Worm (Caenorhabditis elegans): ENCODE results near the gene F21D12.2.
A peak's percentile ranks its signal among the peaks of the same experiment; 100 is the strongest.

F21D12.2 gene

DNA sequence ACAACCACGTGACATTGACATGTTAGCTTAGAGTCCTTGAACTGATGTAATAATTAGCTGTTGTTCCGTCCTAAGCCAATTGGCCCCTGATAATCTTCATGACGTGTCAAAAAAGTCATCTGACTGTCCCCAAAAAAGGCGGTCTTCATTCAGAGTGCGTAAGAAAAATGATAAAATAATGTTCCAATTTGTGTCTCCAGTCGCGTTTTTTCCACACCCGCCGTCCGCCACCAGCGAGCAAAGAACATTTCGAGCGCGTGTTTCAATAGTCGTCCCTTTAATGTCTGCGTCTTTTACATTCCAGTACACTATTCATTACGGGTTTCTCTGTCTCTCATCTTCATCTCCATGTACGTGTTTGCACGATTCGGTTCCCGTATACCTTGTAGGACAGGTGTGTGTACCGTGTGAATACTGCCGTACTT, 19.9 kb downstream of the F21D12.2 start:
- TF ChIP-seq ama-1 (optimal IDR thresholded peaks at IDR 0.05): peak; percentile 46
- no peak for TF ChIP-seq daf-12 (tag; optimal IDR thresholded peaks at IDR 0.05)
- no peak for TF ChIP-seq nhr-237 (tag; optimal IDR thresholded peaks at IDR 0.05)
- TF ChIP-seq snpc-4 (tag; optimal IDR thresholded peaks at IDR 0.05): no peak
- TF ChIP-seq ceh-82 (tag; optimal IDR thresholded peaks at IDR 0.05): no peak
- peak; percentile 33 for TF ChIP-seq nhr-76 (tag; optimal IDR thresholded peaks at IDR 0.05)
- no peak for TF ChIP-seq jun-1 (tag; optimal IDR thresholded peaks at IDR 0.05)
- no peak for TF ChIP-seq fkh-10 (GFP tag; optimal IDR thresholded peaks at IDR 0.05)
- peak; percentile 92 for TF ChIP-seq nhr-102 (tag; optimal IDR thresholded peaks at IDR 0.05)
- no peak for TF ChIP-seq F44E2.7 (GFP tag; IDR thresholded peaks at IDR 0.05)
- TF ChIP-seq nhr-28 (tag; optimal IDR thresholded peaks at IDR 0.05): peak; percentile 97
- TF ChIP-seq Y75B8A.6 (GFP tag; IDR thresholded peaks at IDR 0.05): no peak
- peak; percentile 59; the same call in 1 of the 2 replicates for TF ChIP-seq T26A8.4 (GFP tag; IDR thresholded peaks at IDR 0.05)
- no peak for TF ChIP-seq lir-3 (tag; optimal IDR thresholded peaks at IDR 0.05)
- TF ChIP-seq pha-4 (GFP tag; IDR thresholded peaks at IDR 0.05): no peak
- TF ChIP-seq pha-4 (tag; optimal IDR thresholded peaks at IDR 0.05): peak; percentile 17
- TF ChIP-seq mes-2 (tag; optimal IDR thresholded peaks at IDR 0.05; ENCODE audit: poor library complexity, severe bottlenecking): peak; percentile 65
- peak; percentile 60 for TF ChIP-seq rbr-2 (tag; optimal IDR thresholded peaks at IDR 0.05)
- TF ChIP-seq lin-15B (tag; optimal IDR thresholded peaks at IDR 0.05): no peak
- no peak for TF ChIP-seq lin-39 (tag; optimal IDR thresholded peaks at IDR 0.05)
- no peak for TF ChIP-seq F26F4.8 (GFP tag; conservative IDR thresholded peaks at IDR 0.05)
- TF ChIP-seq cey-2 (tag; optimal IDR thresholded peaks at IDR 0.05; ENCODE audit: borderline replicate concordance, insufficient read depth): peak; percentile 96
- TF ChIP-seq lin-13 (GFP tag; optimal IDR thresholded peaks at IDR 0.05): no peak
- no peak for TF ChIP-seq zip-11 (GFP tag; IDR thresholded peaks at IDR 0.05)
- peak; percentile 42 for TF ChIP-seq spr-1 (tag; optimal IDR thresholded peaks at IDR 0.05)
- no peak for TF ChIP-seq lin-38 (GFP tag; IDR thresholded peaks at IDR 0.05)
- TF ChIP-seq ZK546.5 (tag; optimal IDR thresholded peaks at IDR 0.05): no peak
- TF ChIP-seq dmd-6 (GFP tag; IDR thresholded peaks at IDR 0.05): peak; percentile 93
- TF ChIP-seq lim-7 (GFP tag; IDR thresholded peaks at IDR 0.05): no peak
- TF ChIP-seq nhr-25 (tag; optimal IDR thresholded peaks at IDR 0.05; ENCODE audit: borderline replicate concordance, insufficient read depth): peak; percentile 80
- TF ChIP-seq dmd-8 (GFP tag; IDR thresholded peaks at IDR 0.05): no peak
- 0 out of 2 replicates have a peak, but pooled peaks have one; percentile 3 for TF ChIP-seq mxl-2 (GFP tag; conservative IDR thresholded peaks at IDR 0.05)
- peak; percentile 85 for TF ChIP-seq dve-1 (tag; optimal IDR thresholded peaks at IDR 0.05; ENCODE audit: insufficient read depth)
- TF ChIP-seq ZK337.2 (GFP tag; IDR thresholded peaks at IDR 0.05): no peak
- no peak for TF ChIP-seq Y105C5A.15 (GFP tag; IDR thresholded peaks at IDR 0.05)
- no peak for TF ChIP-seq sdz-12 (GFP tag; optimal IDR thresholded peaks at IDR 0.05)
- TF ChIP-seq ces-1 (GFP tag; optimal IDR thresholded peaks at IDR 0.05): no peak
- TF ChIP-seq unc-62 (GFP tag; optimal IDR thresholded peaks at IDR 0.05 in 1 of 2): peak in 1 of 2 experiments; percentile 93
- TF ChIP-seq unc-62 (tag; optimal IDR thresholded peaks at IDR 0.05): no peak
- TF ChIP-seq nhr-6 (tag; optimal IDR thresholded peaks at IDR 0.05): peak; percentile 30
- TF ChIP-seq nhr-11 (tag; optimal IDR thresholded peaks at IDR 0.05): peak; percentile 72
- TF ChIP-seq F10B5.3 (tag; optimal IDR thresholded peaks at IDR 0.05): no peak
- no peak for TF ChIP-seq madf-5 (GFP tag; IDR thresholded peaks at IDR 0.05)
- peak; percentile 51 to 80 for TF ChIP-seq lsy-2 (tag; optimal IDR thresholded peaks at IDR 0.05)
- no peak for TF ChIP-seq daf-19 (GFP tag; conservative IDR thresholded peaks at IDR 0.05)
- TF ChIP-seq snpc-1.2 (GFP tag; IDR thresholded peaks at IDR 0.05): no peak
- peak; percentile 90 for TF ChIP-seq hlh-30 (tag; optimal IDR thresholded peaks at IDR 0.05; ENCODE audit: insufficient read depth)
- no peak for TF ChIP-seq aly-2 (tag; optimal IDR thresholded peaks at IDR 0.05)
- TF ChIP-seq T20F7.1 (GFP tag; optimal IDR thresholded peaks at IDR 0.05): peak; percentile 77
- no peak for TF ChIP-seq unc-39 (tag; optimal IDR thresholded peaks at IDR 0.05)
- no peak for TF ChIP-seq mdt-29 (GFP tag; IDR thresholded peaks at IDR 0.05)
- TF ChIP-seq duxl-1 (tag; optimal IDR thresholded peaks at IDR 0.05; ENCODE audit: poor library complexity): peak; percentile 22
